Fruit fly (Drosophila melanogaster) whole organism, prepupa: ENCODE measurements around the gene CG46399.

Source experiments
- CG1621 ChIP-seq: fragments of 200-800 bp; sonication (Bioruptor generic); optimal IDR thresholded peaks from 3 replicates; lab custom pipeline; 2018; ENCODE audit warnings: missing biosample characterization, mild to moderate bottlenecking, missing genetic modification characterization
- Eip75B ChIP-seq: fragments of 200-800 bp; sonication (Bioruptor generic); optimal IDR thresholded peaks from 3 replicates; lab custom pipeline; 2016; ENCODE audit warnings: missing biosample characterization, missing genetic modification characterization
- Sox14 ChIP-seq: fragments of 200-800 bp; sonication (Bioruptor generic); optimal IDR thresholded peaks from 3 replicates; lab custom pipeline; 2016; ENCODE audit warnings: missing biosample characterization, missing genetic modification characterization
- cyc ChIP-seq: fragments of 200-800 bp; sonication (Bioruptor generic); optimal IDR thresholded peaks from 3 replicates; lab custom pipeline; 2016; ENCODE audit warnings: missing biosample characterization, missing genetic modification characterization
- dsx ChIP-seq: fragments of 200-800 bp; optimal IDR thresholded peaks from 3 replicates; lab custom pipeline; 2019; ENCODE audit warnings: missing biosample characterization, mild to moderate bottlenecking, missing genetic modification characterization, moderate library complexity; ENCODE audit not compliant: poor library complexity, severe bottlenecking
- spab ChIP-seq: fragments of 200-800 bp; sonication (Bioruptor generic); optimal IDR thresholded peaks from 2 replicates; lab custom pipeline; 2017; ENCODE audit warnings: missing biosample characterization, mild to moderate bottlenecking, missing genetic modification characterization, missing genetic modification reagents

dm6 chrX:14850069-14850468, 9.0 kb upstream of the CG46399 start:
- TF ChIP-seq dsx (GFP tag; lab: Kevin White, UChicago) = no peak
- no peak for TF ChIP-seq Sox14
- no peak for TF ChIP-seq cyc (GFP tag; lab: Kevin White, UChicago)
- no peak for TF ChIP-seq spab (GFP tag; lab: Kevin White, UChicago)
- no peak for TF ChIP-seq CG1621 (tag; lab: Kevin White, UChicago)
- no peak for TF ChIP-seq Eip75B (GFP tag; lab: Kevin White, UChicago)
